Worm (Caenorhabditis elegans) whole organism, mixed stage, embryonic: Measurements from ENCODE around the gene C39B10.3.

Experiments
- bed-3 ChIP-seq: fragments of 200-800 bp; sonication (Bioruptor generic); optimal IDR thresholded peaks from 3 replicates; lab custom pipeline; 2018; ENCODE audit warnings: mild to moderate bottlenecking, missing genetic modification characterization, moderate library complexity, missing compliant biosample characterization
- blmp-1 ChIP-seq: fragments of 150-350 bp; optimal IDR thresholded peaks from 2 replicates; lab custom pipeline; 2014; ENCODE audit warnings: missing biosample characterization, missing genetic modification characterization
- ceh-39 ChIP-seq: fragments of 150-350 bp; optimal IDR thresholded peaks from 2 replicates; lab custom pipeline; 2014; ENCODE audit warnings: missing biosample characterization, missing genetic modification characterization
- ceh-43 ChIP-seq: fragments of 200-800 bp; sonication (Bioruptor generic); optimal IDR thresholded peaks from 2 replicates; lab custom pipeline; 2018; ENCODE audit warnings: mild to moderate bottlenecking, missing genetic modification characterization, moderate library complexity, missing compliant biosample characterization
- ces-1 ChIP-seq: fragments of 150-350 bp; optimal IDR thresholded peaks from 2 replicates; lab custom pipeline; 2014; ENCODE audit warnings: missing biosample characterization, missing genetic modification reagents, missing genetic modification characterization
- cnd-1 ChIP-seq: fragments of 200-800 bp; sonication (Bioruptor generic); optimal IDR thresholded peaks from 2 replicates; lab custom pipeline; 2018; ENCODE audit warnings: mild to moderate bottlenecking, missing genetic modification characterization, missing compliant biosample characterization
- drap-1 ChIP-seq: fragments of 200-800 bp; sonication (Bioruptor generic); optimal IDR thresholded peaks from 3 replicates; lab custom pipeline; 2018; ENCODE audit warnings: mild to moderate bottlenecking, missing genetic modification characterization, missing compliant biosample characterization
- elt-1 ChIP-seq: sonication (generic microtip); optimal IDR thresholded peaks from 2 replicates; lab custom pipeline; 2017; ENCODE audit warnings: missing genetic modification characterization, mild to moderate bottlenecking, missing compliant biosample characterization, antibody characterized with exemption, moderate library complexity, borderline replicate concordance; ENCODE audit not compliant: insufficient read depth
- ham-2 ChIP-seq: fragments of 200-800 bp; sonication (Bioruptor generic); optimal IDR thresholded peaks from 2 replicates; lab custom pipeline; 2018; ENCODE audit warnings: mild to moderate bottlenecking, missing genetic modification characterization, missing compliant biosample characterization
- hlh-1 ChIP-seq: fragments of 150-350 bp; optimal IDR thresholded peaks from 2 replicates; lab custom pipeline; 2014; ENCODE audit warnings: missing biosample characterization, missing genetic modification reagents, missing genetic modification characterization
- lin-13 ChIP-seq: fragments of 150-350 bp; optimal IDR thresholded peaks from 2 replicates; lab custom pipeline; 2014; ENCODE audit warnings: missing biosample characterization, missing genetic modification characterization
- lin-32 ChIP-seq: fragments of 200-800 bp; sonication (Bioruptor generic); optimal IDR thresholded peaks from 2 replicates; lab custom pipeline; 2018; ENCODE audit warnings: mild to moderate bottlenecking, missing genetic modification characterization, missing compliant biosample characterization
- mab-5 ChIP-seq: fragments of 150-350 bp; optimal IDR thresholded peaks from 2 replicates; lab custom pipeline; 2014; ENCODE audit warnings: missing biosample characterization, missing genetic modification characterization
- mls-2 ChIP-seq: sonication (generic microtip); optimal IDR thresholded peaks from 2 replicates; lab custom pipeline; 2016; ENCODE audit warnings: mild to moderate bottlenecking, missing genetic modification characterization, moderate library complexity, missing compliant biosample characterization
- nhr-12 ChIP-seq: fragments of 150-350 bp; optimal IDR thresholded peaks from 2 replicates; lab custom pipeline; 2014; ENCODE audit warnings: missing biosample characterization, missing genetic modification characterization
- nhr-2 ChIP-seq: fragments of 150-350 bp; optimal IDR thresholded peaks from 2 replicates; lab custom pipeline; 2014; ENCODE audit warnings: missing biosample characterization, missing genetic modification characterization
- nhr-237 ChIP-seq: fragments of 150-350 bp; optimal IDR thresholded peaks from 2 replicates; lab custom pipeline; 2014; ENCODE audit warnings: missing biosample characterization, missing genetic modification characterization
- nhr-28 ChIP-seq: fragments of 150-350 bp; optimal IDR thresholded peaks from 2 replicates; lab custom pipeline; 2014; ENCODE audit warnings: missing biosample characterization, missing genetic modification characterization
- nhr-76 ChIP-seq: sonication (generic microtip); optimal IDR thresholded peaks from 2 replicates; lab custom pipeline; 2017; ENCODE audit warnings: missing biosample characterization, missing genetic modification characterization
- pha-4 ChIP-seq: fragments of 150-350 bp; optimal IDR thresholded peaks from 2 replicates; lab custom pipeline; 2018; ENCODE audit warnings: missing biosample characterization, missing genetic modification reagents, missing genetic modification characterization
- sem-2 ChIP-seq: fragments of 200-800 bp; sonication (Bioruptor generic); optimal IDR thresholded peaks from 2 replicates; lab custom pipeline; 2018; ENCODE audit warnings: mild to moderate bottlenecking, missing genetic modification characterization, missing compliant biosample characterization
- sptf-1 ChIP-seq: sonication (generic microtip); optimal IDR thresholded peaks from 2 replicates; lab custom pipeline; 2017; ENCODE audit warnings: mild to moderate bottlenecking, missing genetic modification characterization, moderate library complexity, missing compliant biosample characterization
- tbx-8 ChIP-seq: fragments of 200-800 bp; sonication (Bioruptor generic); optimal IDR thresholded peaks from 2 replicates; lab custom pipeline; 2018; ENCODE audit warnings: mild to moderate bottlenecking, missing genetic modification characterization, moderate library complexity, missing compliant biosample characterization
- unc-120 ChIP-seq: sonication (generic microtip); optimal IDR thresholded peaks from 2 replicates; lab custom pipeline; 2017; ENCODE audit warnings: missing genetic modification characterization, missing compliant biosample characterization; ENCODE audit not compliant: poor library complexity, severe bottlenecking
- unc-62 ChIP-seq: fragments of 150-350 bp; optimal IDR thresholded peaks from 2 replicates; lab custom pipeline; 2014; ENCODE audit warnings: missing biosample characterization, missing genetic modification reagents, missing genetic modification characterization
- zip-8 ChIP-seq: fragments of 150-350 bp; optimal IDR thresholded peaks from 2 replicates; lab custom pipeline; 2014; ENCODE audit warnings: missing biosample characterization, missing genetic modification characterization
- ztf-11 ChIP-seq: fragments of 150-350 bp; optimal IDR thresholded peaks from 2 replicates; lab custom pipeline; 2014; ENCODE audit warnings: missing biosample characterization, missing genetic modification characterization

C39B10.3 gene

DNA sequence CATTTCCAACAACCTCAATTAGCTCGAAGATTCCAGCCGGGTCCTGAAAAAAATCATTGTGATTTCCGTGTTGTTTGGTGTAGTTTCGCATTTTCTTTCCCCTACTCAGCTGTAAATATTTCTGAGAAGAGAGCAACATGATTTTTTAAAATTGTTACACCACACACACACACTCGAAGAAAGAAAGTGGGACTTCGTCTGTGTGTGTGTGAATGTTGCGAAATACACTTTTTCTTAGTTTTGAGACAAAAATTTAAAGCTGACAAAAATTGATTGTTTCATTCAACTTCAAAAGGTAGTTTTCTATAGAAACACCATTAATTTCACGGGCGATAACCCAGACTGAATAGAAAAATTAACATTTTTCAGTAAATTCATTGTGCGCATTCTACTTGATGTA, 15.8 kb upstream of the C39B10.3 start:
- TF ChIP-seq unc-120 (tag; lab: Kevin White, UChicago), result no peak
- no peak for TF ChIP-seq sem-2 (GFP tag; lab: Kevin White, UChicago)
- TF ChIP-seq lin-13 (tag; lab: Kevin White, UChicago), result no peak
- TF ChIP-seq ceh-39 (tag; lab: Kevin White, UChicago), result no peak
- TF ChIP-seq ham-2 (GFP tag; lab: Kevin White, UChicago), result no peak
- no peak for TF ChIP-seq tbx-8 (GFP tag; lab: Kevin White, UChicago)
- no peak for TF ChIP-seq nhr-2 (tag; lab: Kevin White, UChicago)
- no peak for TF ChIP-seq unc-62 (GFP tag; lab: Kevin White, UChicago)
- no peak for TF ChIP-seq ceh-43 (GFP tag; lab: Kevin White, UChicago)
- TF ChIP-seq lin-32 (GFP tag; lab: Kevin White, UChicago), result no peak
- TF ChIP-seq nhr-28 (tag; lab: Kevin White, UChicago), result no peak
- no peak for TF ChIP-seq pha-4 (tag; lab: Kevin White, UChicago)

ce11 chrX:10428557-10428956, 15.4 kb upstream of the C39B10.3 start, which contains the start of gene mig-15:
mig-15 (minus strand) TSS chrX:10428657.
- TF ChIP-seq sptf-1 (tag; lab: Kevin White, UChicago), result no peak
- TF ChIP-seq nhr-237 (tag; lab: Kevin White, UChicago), result no peak

DNA sequence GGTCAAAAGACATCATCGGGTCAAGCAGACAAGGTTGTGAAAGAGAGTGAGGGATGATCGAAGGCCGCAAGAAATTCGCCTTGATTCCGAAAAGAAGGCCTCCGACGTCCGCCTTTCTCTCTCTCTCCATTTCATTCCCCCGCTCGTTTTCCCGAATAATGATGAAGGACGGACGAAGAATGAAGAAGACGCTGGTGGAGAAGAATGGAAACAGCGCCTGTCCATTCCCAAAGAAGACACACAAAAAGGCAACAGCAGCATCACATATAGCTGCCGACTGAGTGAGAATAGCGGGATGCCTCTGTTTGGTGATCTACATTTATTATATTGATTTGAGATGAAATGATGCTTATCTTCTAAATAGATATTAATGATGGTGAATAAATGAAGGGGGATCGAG, 14.7 kb upstream of the C39B10.3 start:
- peak; percentile 16 for TF ChIP-seq blmp-1 (tag; lab: Kevin White, UChicago)
- TF ChIP-seq zip-8 (tag; lab: Kevin White, UChicago), result no peak
- TF ChIP-seq ham-2 (GFP tag; lab: Kevin White, UChicago), result peak; percentile 70
- TF ChIP-seq hlh-1 (tag; lab: Kevin White, UChicago), result no peak

ce11 chrX:10430866-10431265, 13.1 kb upstream of the C39B10.3 start:
- TF ChIP-seq ces-1 (no peak), nhr-12 (no peak), unc-62 (GFP tag; lab: Kevin White, UChicago) (no peak), elt-1 (tag; lab: Kevin White, UChicago) (peak; percentile 56)

DNA sequence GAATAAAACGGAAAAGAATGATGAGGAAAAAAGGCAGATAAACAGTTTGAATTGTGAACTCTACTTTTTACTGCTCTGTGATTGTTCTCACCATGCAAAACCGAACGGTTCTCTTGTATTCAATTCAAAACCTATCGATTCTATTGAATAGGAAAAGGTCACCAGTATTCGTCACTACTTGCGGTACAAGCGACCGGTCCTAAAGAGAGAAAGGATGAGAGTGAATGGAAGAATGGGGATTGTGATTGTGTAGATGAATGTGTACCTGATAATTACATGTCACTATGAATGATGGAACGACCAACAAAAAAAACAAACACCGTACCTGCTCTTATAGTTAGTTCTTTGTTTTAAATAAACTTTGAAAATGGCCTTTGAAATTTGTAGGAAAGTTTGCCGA, 11.2 kb upstream of the C39B10.3 start:
- TF ChIP-seq cnd-1 (tag; lab: Kevin White, UChicago), result no peak
- no peak for TF ChIP-seq ces-1
- TF ChIP-seq nhr-28 (tag; lab: Kevin White, UChicago), result no peak
- no peak for TF ChIP-seq blmp-1 (tag; lab: Kevin White, UChicago)
- TF ChIP-seq pha-4 (tag; lab: Kevin White, UChicago), result no peak
- TF ChIP-seq sem-2 (GFP tag; lab: Kevin White, UChicago), result no peak
- no peak for TF ChIP-seq nhr-76
- TF ChIP-seq, all 35 proteins: peak for 0

DNA sequence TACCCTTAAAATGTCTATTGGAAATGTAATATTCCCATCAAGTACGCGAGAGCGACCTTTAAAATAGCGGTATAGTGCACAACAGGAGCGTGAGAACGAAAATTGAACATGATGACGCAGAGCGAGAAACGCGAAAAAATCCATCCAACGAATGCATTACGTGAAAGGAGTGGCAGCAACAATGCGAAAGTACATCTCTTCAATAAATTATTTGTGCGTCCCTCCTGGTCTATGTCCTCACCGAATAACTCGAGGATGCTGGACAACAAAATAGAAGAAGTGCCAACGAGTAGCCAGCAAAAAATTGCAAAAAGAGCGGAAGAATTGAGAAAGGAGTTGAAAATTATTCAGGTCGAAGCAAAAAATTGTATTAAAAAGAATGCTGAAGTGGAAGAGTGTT, 10.1 kb upstream of the C39B10.3 start:
- no peak for TF ChIP-seq mab-5 (tag; lab: Kevin White, UChicago)
- TF ChIP-seq zip-8 (tag; lab: Kevin White, UChicago), result no peak
- TF ChIP-seq unc-120 (tag; lab: Kevin White, UChicago), result no peak
- TF ChIP-seq nhr-2 (tag; lab: Kevin White, UChicago), result no peak
- no peak for TF ChIP-seq elt-1 (tag; lab: Kevin White, UChicago)
- no peak for TF ChIP-seq mls-2 (tag; lab: Kevin White, UChicago)
- TF ChIP-seq cnd-1 (tag; lab: Kevin White, UChicago), result no peak
- TF ChIP-seq ztf-11 (tag; lab: Kevin White, UChicago), result no peak
- TF ChIP-seq sptf-1 (tag; lab: Kevin White, UChicago), result no peak
- no peak for TF ChIP-seq blmp-1 (tag; lab: Kevin White, UChicago)
- no peak for TF ChIP-seq nhr-237 (tag; lab: Kevin White, UChicago)
- TF ChIP-seq bed-3 (GFP tag; lab: Kevin White, UChicago), result no peak
- TF ChIP-seq unc-62 (GFP tag; lab: Kevin White, UChicago), result no peak
- no peak for TF ChIP-seq sem-2 (GFP tag; lab: Kevin White, UChicago)
- TF ChIP-seq ceh-43 (GFP tag; lab: Kevin White, UChicago), result no peak
- no peak for TF ChIP-seq drap-1 (GFP tag; lab: Kevin White, UChicago)
- no peak for TF ChIP-seq tbx-8 (GFP tag; lab: Kevin White, UChicago)
- TF ChIP-seq hlh-1 (tag; lab: Kevin White, UChicago), result no peak
- no peak for TF ChIP-seq nhr-76
- no peak for TF ChIP-seq pha-4 (tag; lab: Kevin White, UChicago)
